Worm (Caenorhabditis elegans) whole organism, late embryonic: ENCODE measurements around the gene clec-194.

Experiments used
- ceh-2 ChIP-seq: sonication (generic microtip); optimal IDR thresholded peaks from 2 replicates; lab custom pipeline; 2016; ENCODE audit warnings: missing genotype, missing genetic modification characterization, missing compliant biosample characterization
- ceh-9 ChIP-seq: sonication (generic microtip); optimal IDR thresholded peaks from 2 replicates; lab custom pipeline; 2016; ENCODE audit warnings: mild to moderate bottlenecking, missing genetic modification characterization, inconsistent platforms, missing compliant biosample characterization
- npax-4 ChIP-seq: sonication (generic microtip); optimal IDR thresholded peaks from 2 replicates; lab custom pipeline; 2016; ENCODE audit warnings: missing genetic modification characterization, missing compliant biosample characterization
- pha-4 ChIP-seq: fragments of 150-350 bp; optimal IDR thresholded peaks from 2 replicates; lab custom pipeline; 2018; ENCODE audit warnings: missing biosample characterization, missing genetic modification reagents, missing genetic modification characterization
- pqm-1 ChIP-seq: sonication (generic microtip); optimal IDR thresholded peaks from 2 replicates; lab custom pipeline; 2016; ENCODE audit warnings: missing genetic modification characterization, missing compliant biosample characterization
- ref-2 ChIP-seq: sonication (generic microtip); optimal IDR thresholded peaks from 2 replicates; lab custom pipeline; 2016; ENCODE audit warnings: missing genetic modification characterization, missing compliant biosample characterization
- rnt-1 ChIP-seq: sonication (generic microtip); optimal IDR thresholded peaks from 2 replicates; lab custom pipeline; 2016; ENCODE audit warnings: missing genetic modification characterization, missing compliant biosample characterization
- sdc-2 ChIP-seq: sonication (generic microtip); optimal IDR thresholded peaks from 2 replicates; lab custom pipeline; 2016; ENCODE audit warnings: missing genotype, missing genetic modification characterization, missing compliant biosample characterization
- sox-4 ChIP-seq: sonication (generic microtip); optimal IDR thresholded peaks from 2 replicates; lab custom pipeline; 2017; ENCODE audit warnings: mild to moderate bottlenecking, missing genetic modification characterization, inconsistent platforms, missing compliant biosample characterization
- tbx-7 ChIP-seq: sonication (generic microtip); optimal IDR thresholded peaks from 2 replicates; lab custom pipeline; 2016; ENCODE audit warnings: missing genotype, missing genetic modification characterization, missing compliant biosample characterization
- unc-86 ChIP-seq: sonication (generic microtip); optimal IDR thresholded peaks from 2 replicates; lab custom pipeline; 2016; ENCODE audit warnings: missing genetic modification characterization, missing compliant biosample characterization

ce11 chrIV:16865487-16865886 lies 34.0 kb downstream of the clec-194 start, which contains the start of gene gtsf-1:
- TF ChIP-seq rnt-1 (tag; lab: Kevin White, UChicago), result peak; percentile 50
- no peak for TF ChIP-seq npax-4 (tag; lab: Kevin White, UChicago)
- peak; percentile 36 for TF ChIP-seq ref-2 (tag; lab: Kevin White, UChicago)
- peak; percentile 54 for TF ChIP-seq unc-86 (tag; lab: Kevin White, UChicago)
- no peak for TF ChIP-seq tbx-7
- peak; percentile 36 for TF ChIP-seq sox-4
- TF ChIP-seq ceh-9 (tag; lab: Kevin White, UChicago), result no peak
- TF ChIP-seq sdc-2, result no peak
- TF ChIP-seq pqm-1 (tag; lab: Kevin White, UChicago), result no peak
- no peak for TF ChIP-seq pha-4 (tag; lab: Kevin White, UChicago)
- TF ChIP-seq ceh-2, result peak; percentile 53
